Worm (Caenorhabditis elegans) whole organism, L4 larva: Measurements from ENCODE around the gene pot-1.

Experiments
- F10B5.3 ChIP-seq: sonication (generic microtip); optimal IDR thresholded peaks from 2 replicates; lab custom pipeline; 2016; ENCODE audit warnings: mild to moderate bottlenecking, missing genetic modification characterization, missing compliant biosample characterization
- F37D6.2 ChIP-seq: sonication (generic microtip); optimal IDR thresholded peaks from 2 replicates; lab custom pipeline; 2016; ENCODE audit warnings: mild to moderate bottlenecking, missing genetic modification characterization, missing compliant biosample characterization
- F44E2.7 ChIP-seq: fragments of 200-800 bp; sonication (Bioruptor generic); IDR thresholded peaks from 2 replicates; pipeline ENCODE4 v2.1.2; 2022; ENCODE audit warnings: missing genetic modification characterization, missing compliant biosample characterization
- F49E8.2 ChIP-seq: sonication (generic microtip); optimal IDR thresholded peaks from 2 replicates; lab custom pipeline; 2016; ENCODE audit warnings: missing compliant biosample characterization, mild to moderate bottlenecking, missing genetic modification characterization, borderline replicate concordance
- T26A8.4 ChIP-seq: fragments of 200-800 bp; sonication (Bioruptor generic); IDR thresholded peaks from 2 replicates; pipeline ENCODE4 v1.3.6; 2022; ENCODE audit warnings: missing genetic modification characterization, missing compliant biosample characterization
- Y48G9A.11 ChIP-seq: fragments of 200-800 bp; sonication (Bioruptor generic); IDR thresholded peaks from 2 replicates; pipeline ENCODE4 v1.3.6; 2022; ENCODE audit warnings: missing genetic modification reagents, missing genetic modification characterization, missing compliant biosample characterization
- Y75B8A.6 ChIP-seq: fragments of 200-800 bp; sonication (Bioruptor generic); IDR thresholded peaks from 2 replicates; pipeline ENCODE4 v1.3.6; 2022; ENCODE audit warnings: missing genetic modification reagents, missing genetic modification characterization, missing compliant biosample characterization
- aha-1 ChIP-seq: fragments of 150-350 bp; peaks from one replicate; lab custom pipeline; 2014; ENCODE audit warnings: missing biosample characterization, missing genetic modification characterization
- arid-1 ChIP-seq: fragments of 200-800 bp; sonication (Bioruptor generic); conservative IDR thresholded peaks from 2 replicates; pipeline ENCODE4 v1.3.6; 2022; ENCODE audit warnings: missing genetic modification reagents, missing genetic modification characterization, missing compliant biosample characterization
- ceh-20 ChIP-seq: fragments of 200-800 bp; sonication (Bioruptor generic); IDR thresholded peaks from 2 replicates; pipeline ENCODE4 v1.3.6; 2022; ENCODE audit warnings: missing genetic modification reagents, missing genetic modification characterization, missing compliant biosample characterization
- ceh-44 ChIP-seq: fragments of 200-800 bp; sonication (Bioruptor generic); IDR thresholded peaks from 2 replicates; pipeline ENCODE4 v1.3.6; 2022; ENCODE audit warnings: missing genetic modification reagents, missing genetic modification characterization, missing compliant biosample characterization
- daf-16 ChIP-seq, 3 experiments: sonication (generic microtip); optimal IDR thresholded peaks; 2 replicates each; lab custom pipeline; 2016 to 2017; ENCODE audit warnings: missing genetic modification characterization in 3 of 3, missing genetic modification reagents in 3 of 3, mild to moderate bottlenecking in 2 of 3, missing compliant biosample characterization in 2 of 3, missing biosample characterization in 1 of 3, moderate library complexity in 1 of 3
- daf-19 ChIP-seq: fragments of 200-800 bp; sonication (Bioruptor generic); conservative IDR thresholded peaks from 2 replicates; pipeline ENCODE4 v1.3.6; 2022; ENCODE audit warnings: missing genetic modification characterization, missing compliant biosample characterization
- dmd-6 ChIP-seq: fragments of 200-800 bp; sonication (Bioruptor generic); IDR thresholded peaks from 2 replicates; pipeline ENCODE4 v1.3.6; 2022; ENCODE audit warnings: missing genetic modification reagents, missing genetic modification characterization, missing compliant biosample characterization
- dmd-9 ChIP-seq: fragments of 200-800 bp; sonication (Bioruptor generic); IDR thresholded peaks from 2 replicates; pipeline ENCODE4 v1.3.6; 2022; ENCODE audit warnings: missing genetic modification reagents, missing genetic modification characterization, missing compliant biosample characterization
- duxl-1 ChIP-seq: sonication (generic microtip); optimal IDR thresholded peaks from 2 replicates; lab custom pipeline; 2016; ENCODE audit warnings: mild to moderate bottlenecking, missing genetic modification characterization, moderate library complexity, missing compliant biosample characterization; ENCODE audit not compliant: poor library complexity
- dve-1 ChIP-seq: sonication (generic microtip); optimal IDR thresholded peaks from 2 replicates; lab custom pipeline; 2017; ENCODE audit warnings: antibody characterized with exemption, mild to moderate bottlenecking, missing genetic modification characterization, missing compliant biosample characterization; ENCODE audit not compliant: insufficient read depth
- egl-27 ChIP-seq: sonication (generic microtip); optimal IDR thresholded peaks from 3 replicates; lab custom pipeline; 2017; ENCODE audit warnings: missing biosample characterization, missing genetic modification reagents, missing genetic modification characterization
- egl-43 ChIP-seq: fragments of 200-800 bp; sonication (Bioruptor generic); IDR thresholded peaks from 2 replicates; pipeline ENCODE4 v1.3.6; 2022; ENCODE audit warnings: missing genetic modification reagents, missing genetic modification characterization, missing compliant biosample characterization
- fkh-10 ChIP-seq: fragments of 150-350 bp; optimal IDR thresholded peaks from 2 replicates; lab custom pipeline; 2014; ENCODE audit warnings: missing biosample characterization, missing genetic modification reagents, missing genetic modification characterization
- fos-1 ChIP-seq: fragments of 150-350 bp; optimal IDR thresholded peaks from 2 replicates; lab custom pipeline; 2014; ENCODE audit warnings: missing biosample characterization, missing genetic modification characterization
- hif-1 ChIP-seq, 2 experiments: sonication (generic microtip); optimal IDR thresholded peaks; 2 replicates each; lab custom pipeline; 2016 to 2017; ENCODE audit warnings: missing compliant biosample characterization in 2 of 2, missing genetic modification characterization in 2 of 2, missing genetic modification reagents in 2 of 2, missing genotype in 2 of 2, mild to moderate bottlenecking in 1 of 2
- hlh-11 ChIP-seq: fragments of 200-800 bp; sonication (Bioruptor generic); optimal IDR thresholded peaks from 2 replicates; lab custom pipeline; 2018; ENCODE audit warnings: mild to moderate bottlenecking, missing genetic modification characterization, missing compliant biosample characterization
- hlh-30 ChIP-seq: sonication (generic microtip); optimal IDR thresholded peaks from 2 replicates; lab custom pipeline; 2017; ENCODE audit warnings: antibody characterized with exemption, mild to moderate bottlenecking, missing genetic modification characterization, missing compliant biosample characterization; ENCODE audit not compliant: insufficient read depth
- lin-1 ChIP-seq: fragments of 200-800 bp; sonication (Bioruptor generic); IDR thresholded peaks from 2 replicates; pipeline ENCODE4 v1.3.6; 2022; ENCODE audit warnings: missing genetic modification reagents, missing genetic modification characterization, missing compliant biosample characterization
- lin-13 ChIP-seq: fragments of 150-350 bp; optimal IDR thresholded peaks from 2 replicates; lab custom pipeline; 2014; ENCODE audit warnings: missing biosample characterization, missing genetic modification reagents, missing genetic modification characterization
- lin-15B ChIP-seq: fragments of 150-350 bp; sonication (generic microtip); optimal IDR thresholded peaks from 3 replicates; lab custom pipeline; 2014; ENCODE audit warnings: missing biosample characterization, missing genetic modification characterization
- lin-29 ChIP-seq: fragments of 200-800 bp; sonication (Bioruptor generic); IDR thresholded peaks from 2 replicates; pipeline ENCODE4 v1.3.6; 2022; ENCODE audit warnings: missing genetic modification reagents, missing genetic modification characterization, missing compliant biosample characterization
- lin-38 ChIP-seq: fragments of 200-800 bp; sonication (Bioruptor generic); IDR thresholded peaks from 2 replicates; pipeline ENCODE4 v1.3.6; 2022; ENCODE audit warnings: missing genetic modification reagents, missing genetic modification characterization, missing compliant biosample characterization
- lin-39 ChIP-seq: fragments of 150-350 bp; optimal IDR thresholded peaks from 2 replicates; lab custom pipeline; 2014; ENCODE audit warnings: missing biosample characterization, missing genetic modification reagents, missing genetic modification characterization
- madf-9 ChIP-seq: fragments of 200-800 bp; sonication (Bioruptor generic); conservative IDR thresholded peaks from 2 replicates; pipeline ENCODE4 v1.3.6; 2022; ENCODE audit warnings: missing genetic modification reagents, missing genetic modification characterization, missing compliant biosample characterization
- mdt-29 ChIP-seq: fragments of 200-800 bp; sonication (Bioruptor generic); IDR thresholded peaks from 2 replicates; pipeline ENCODE4 v1.3.6; 2022; ENCODE audit warnings: missing genetic modification reagents, missing genetic modification characterization, missing compliant biosample characterization
- mep-1 ChIP-seq: fragments of 150-350 bp; sonication (generic microtip); optimal IDR thresholded peaks from 3 replicates; lab custom pipeline; 2014; ENCODE audit warnings: missing biosample characterization, missing genetic modification characterization
- mes-2 ChIP-seq: sonication (generic microtip); optimal IDR thresholded peaks from 2 replicates; lab custom pipeline; 2016; ENCODE audit warnings: missing genotype, mild to moderate bottlenecking, missing genetic modification characterization, missing compliant biosample characterization; ENCODE audit not compliant: poor library complexity, severe bottlenecking
- mxl-3 ChIP-seq: fragments of 200-800 bp; sonication (Bioruptor generic); optimal IDR thresholded peaks from 2 replicates; lab custom pipeline; 2018; ENCODE audit warnings: mild to moderate bottlenecking, missing genetic modification characterization, missing compliant biosample characterization
- nhr-11 ChIP-seq: fragments of 150-350 bp; optimal IDR thresholded peaks from 2 replicates; lab custom pipeline; 2014; ENCODE audit warnings: missing biosample characterization, missing genetic modification characterization
- nhr-28 ChIP-seq: fragments of 150-350 bp; optimal IDR thresholded peaks from 2 replicates; lab custom pipeline; 2014; ENCODE audit warnings: missing biosample characterization, missing genetic modification characterization
- nhr-42 ChIP-seq: fragments of 200-800 bp; sonication (Bioruptor generic); IDR thresholded peaks from 2 replicates; pipeline ENCODE4 v1.3.6; 2022; ENCODE audit warnings: missing genetic modification characterization, missing compliant biosample characterization
- nhr-48 ChIP-seq: sonication (generic microtip); optimal IDR thresholded peaks from 2 replicates; lab custom pipeline; 2016; ENCODE audit warnings: mild to moderate bottlenecking, missing genetic modification characterization, missing compliant biosample characterization
- nhr-77 ChIP-seq: fragments of 150-350 bp; optimal IDR thresholded peaks from 2 replicates; lab custom pipeline; 2014; ENCODE audit warnings: missing biosample characterization, missing genetic modification characterization
- php-3 ChIP-seq: fragments of 200-800 bp; sonication (Bioruptor generic); IDR thresholded peaks from 2 replicates; pipeline ENCODE4 v1.3.6; 2022; ENCODE audit warnings: missing genetic modification reagents, missing genetic modification characterization, missing compliant biosample characterization
- pqm-1 ChIP-seq: sonication (generic microtip); optimal IDR thresholded peaks from 2 replicates; lab custom pipeline; 2017; ENCODE audit warnings: missing biosample characterization, missing genetic modification characterization
- sdz-12 ChIP-seq: fragments of 200-800 bp; sonication (Bioruptor generic); optimal IDR thresholded peaks from 2 replicates; lab custom pipeline; 2018; ENCODE audit warnings: mild to moderate bottlenecking, missing genetic modification characterization, missing compliant biosample characterization
- snpc-1.2 ChIP-seq: fragments of 200-800 bp; sonication (Bioruptor generic); IDR thresholded peaks from 2 replicates; pipeline ENCODE4 v1.3.6; 2022; ENCODE audit warnings: missing genetic modification reagents, missing genetic modification characterization, missing compliant biosample characterization
- snpc-4 ChIP-seq: fragments of 150-350 bp; optimal IDR thresholded peaks from 2 replicates; lab custom pipeline; 2014; ENCODE audit warnings: missing biosample characterization, missing genetic modification characterization
- spr-3 ChIP-seq: fragments of 200-800 bp; sonication (Bioruptor generic); optimal IDR thresholded peaks from 2 replicates; lab custom pipeline; 2018; ENCODE audit warnings: mild to moderate bottlenecking, missing genetic modification characterization, missing compliant biosample characterization
- unc-130 ChIP-seq: sonication (generic microtip); optimal IDR thresholded peaks from 2 replicates; lab custom pipeline; 2016; ENCODE audit warnings: missing genetic modification reagents, missing genetic modification characterization, missing compliant biosample characterization
- unc-39 ChIP-seq: sonication (generic microtip); optimal IDR thresholded peaks from 2 replicates; lab custom pipeline; 2017; ENCODE audit warnings: missing biosample characterization, missing genetic modification characterization
- unc-62 ChIP-seq, 3 experiments: fragments of 150-350 bp in 1 of 3; sonication (generic microtip); optimal IDR thresholded peaks in 2 of 3; peaks in 1 of 3; 1 replicate in 1 of 3; 2 replicates in 2 of 3; lab custom pipeline; 2014 to 2017; ENCODE audit warnings: missing biosample characterization in 3 of 3, missing genetic modification characterization in 3 of 3, missing genetic modification reagents in 3 of 3, missing genotype in 1 of 3
- zip-2 ChIP-seq: fragments of 150-350 bp; optimal IDR thresholded peaks from 2 replicates; lab custom pipeline; 2014; ENCODE audit warnings: missing biosample characterization, missing genetic modification characterization

The pot-1 gene

DNA sequence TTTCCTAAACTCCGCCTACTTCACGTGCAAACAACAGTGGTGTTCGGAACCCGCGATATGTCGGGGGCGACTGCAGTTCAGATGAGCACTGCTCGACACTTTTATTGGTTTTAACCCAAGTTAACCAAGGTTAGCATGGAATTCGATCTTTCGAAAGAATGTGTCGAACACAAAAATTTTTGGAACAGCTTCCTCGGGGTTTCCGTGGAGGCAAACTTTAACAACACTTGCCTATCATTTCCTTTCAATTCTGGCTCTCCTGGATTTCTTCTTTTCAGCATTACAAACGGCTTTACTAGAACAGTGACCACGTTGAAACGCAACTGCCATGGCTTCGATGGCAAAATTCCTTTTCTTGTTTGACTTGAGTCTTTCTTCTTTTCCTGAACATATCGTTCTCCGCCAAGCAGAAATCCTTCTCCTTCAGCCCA lies 7.8 kb upstream of the pot-1 start (continued):
- TF ChIP-seq lin-15B (peak; percentile 28), daf-16 (GFP tag; optimal IDR thresholded peaks at IDR 0.05; lab: Kevin White, UChicago) (peak; percentile 50 to 53), daf-16 (tag; optimal IDR thresholded peaks at IDR 0.05; lab: Kevin White, UChicago) (peak; percentile 78), nhr-11 (tag; lab: Kevin White, UChicago) (no peak), duxl-1 (peak; percentile 82), php-3 (GFP tag; lab: Robert Waterston, UW) (peak; percentile 89), unc-62 (GFP tag; optimal IDR thresholded peaks at IDR 0.05 in 1 of 2; lab: Kevin White, UChicago) (peak in 1 of 2 experiments; percentile 59), unc-62 (tag; optimal IDR thresholded peaks at IDR 0.05; lab: Kevin White, UChicago) (no peak), egl-43 (peak; percentile 54), nhr-42 (peak; percentile 68; the same call in 1 of the 2 replicates), egl-27 (peak; percentile 22), T26A8.4 (GFP tag; lab: Robert Waterston, UW) (peak; percentile 91), lin-1 (GFP tag; lab: Robert Waterston, UW) (peak; percentile 72; the same call in 1 of the 2 replicates), fkh-10 (GFP tag; lab: Kevin White, UChicago) (no peak), pqm-1 (peak; percentile 53), hif-1 (tag; optimal IDR thresholded peaks at IDR 0.05; lab: Kevin White, UChicago) (peak in 1 of 2 experiments; percentile 15), lin-29 (GFP tag; lab: Robert Waterston, UW) (no peak), mdt-29 (GFP tag; lab: Robert Waterston, UW) (peak; percentile 84; the same call in 1 of the 2 replicates), fos-1 (tag; lab: Kevin White, UChicago) (no peak), hlh-30 (tag; lab: Kevin White, UChicago) (peak; percentile 72), dmd-6 (GFP tag; lab: Robert Waterston, UW) (peak; percentile 70), zip-2 (peak; percentile 42), madf-9 (peak; percentile 12; the same call in 1 of the 2 replicates), nhr-77 (tag; lab: Kevin White, UChicago) (peak; percentile 36), nhr-48 (tag; lab: Kevin White, UChicago) (peak; percentile 50), aha-1 (tag; lab: Kevin White, UChicago) (peak; percentile 65), mep-1 (tag; lab: Kevin White, UChicago) (peak; percentile 83), lin-39 (tag; lab: Kevin White, UChicago) (no peak), F44E2.7 (GFP tag; lab: Robert Waterston, UW) (no peak), mxl-3 (peak; percentile 68), lin-38 (peak; percentile 68), F10B5.3 (tag; lab: Kevin White, UChicago) (peak; percentile 22), mes-2 (peak; percentile 87), spr-3 (peak; percentile 52), daf-19 (GFP tag; lab: Robert Waterston, UW) (no peak; the same call in 1 of the 2 replicates), nhr-28 (tag; lab: Kevin White, UChicago) (peak; percentile 57), ceh-44 (GFP tag; lab: Robert Waterston, UW) (no peak), arid-1 (GFP tag; lab: Robert Waterston, UW) (peak; percentile 70), snpc-4 (tag; lab: Kevin White, UChicago) (peak; percentile 88), lin-13 (GFP tag; lab: Kevin White, UChicago) (peak; percentile 54), sdz-12 (GFP tag; lab: Kevin White, UChicago) (no peak), unc-130 (peak; percentile 24)
- TF ChIP-seq, all 104 proteins: peak for 56

DNA sequence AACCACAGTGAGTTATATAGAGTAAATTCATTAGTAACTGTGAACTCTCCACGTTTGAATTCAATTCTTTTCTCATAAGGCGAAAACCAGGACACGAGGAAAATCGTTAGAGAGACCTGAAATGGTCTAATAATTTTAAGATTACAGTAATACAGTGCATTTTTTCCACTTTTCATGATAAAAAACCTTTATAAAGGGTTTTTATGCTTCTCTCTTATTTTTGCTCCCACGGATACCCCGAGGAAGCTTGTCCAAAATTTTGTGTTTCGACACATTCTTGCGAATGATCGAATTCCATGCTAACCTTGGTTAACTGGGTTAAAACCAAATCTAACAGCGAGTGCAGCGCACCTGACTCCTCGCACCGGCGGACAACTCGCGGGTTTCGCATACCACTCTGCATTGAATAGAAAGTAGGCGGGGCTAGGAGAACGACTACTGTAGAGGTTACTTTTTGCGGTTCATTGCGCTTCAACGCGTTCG lies 6.8 kb upstream of the pot-1 start:
- TF ChIP-seq mes-2 (peak; percentile 71), lin-39 (tag; lab: Kevin White, UChicago) (no peak), daf-16 (GFP tag; optimal IDR thresholded peaks at IDR 0.05; lab: Kevin White, UChicago) (no peak), daf-16 (tag; optimal IDR thresholded peaks at IDR 0.05; lab: Kevin White, UChicago) (peak; percentile 25), dve-1 (tag; lab: Kevin White, UChicago) (peak; percentile 28), F37D6.2 (tag; lab: Kevin White, UChicago) (no peak), snpc-4 (tag; lab: Kevin White, UChicago) (peak; percentile 82), snpc-1.2 (peak; percentile 50; the same call in 1 of the 2 replicates), hlh-11 (peak; percentile 33), Y75B8A.6 (GFP tag; lab: Robert Waterston, UW) (no peak), Y48G9A.11 (GFP tag; lab: Robert Waterston, UW) (peak; percentile 68), dmd-9 (GFP tag; lab: Robert Waterston, UW) (no peak), F49E8.2 (tag; lab: Kevin White, UChicago) (peak; percentile 66), ceh-20 (GFP tag; lab: Robert Waterston, UW) (no peak), unc-39 (tag; lab: Kevin White, UChicago) (no peak)
